Fruit fly (Drosophila melanogaster) whole organism: Measurements from ENCODE around the gene CG3517.

Experiments
- CG8478 ChIP-seq: fragments of >200 bp; optimal IDR thresholded peaks from 2 replicates; lab custom pipeline; 2018; ENCODE audit warnings: inconsistent platforms
- Dll ChIP-seq: fragments of >200 bp; optimal IDR thresholded peaks from 2 replicates; lab custom pipeline; 2017
- EcR ChIP-seq, 2 experiments: fragments of >200 bp; optimal IDR thresholded peaks; 2 replicates each; lab custom pipeline; 2017; ENCODE audit warnings: missing biosample characterization in 2 of 2, missing genetic modification characterization in 2 of 2, missing genetic modification reagents in 2 of 2
- pan ChIP-seq: fragments of >200 bp; optimal IDR thresholded peaks from 2 replicates; lab custom pipeline; 2017
- psq ChIP-seq: fragments of >200 bp; optimal IDR thresholded peaks from 2 replicates; lab custom pipeline; 2017
- usp ChIP-seq: fragments of >200 bp; optimal IDR thresholded peaks from 2 replicates; lab custom pipeline; 2017; ENCODE audit warnings: missing biosample characterization, missing genetic modification characterization, mixed read lengths

The CG3517 gene

DNA sequence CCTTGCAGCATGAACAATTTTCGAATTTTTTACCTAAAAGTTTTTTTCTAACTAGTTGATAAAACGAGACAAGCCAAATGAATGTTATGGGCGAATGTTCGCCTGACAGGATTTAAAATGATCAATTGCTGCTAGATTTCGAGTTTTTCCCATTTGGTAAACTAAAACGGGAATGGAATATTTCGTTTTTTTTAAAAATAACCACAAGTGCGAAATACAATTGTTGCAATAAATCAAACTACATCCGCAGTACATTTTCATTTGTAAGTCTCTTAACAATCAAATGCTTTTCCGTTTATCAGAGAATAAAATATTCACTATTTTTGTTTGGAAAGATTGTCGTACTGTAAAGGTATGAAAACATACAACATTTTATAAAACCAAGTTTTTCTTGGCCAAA lies at the start of gene CG3517:
CG3517 (minus strand) TSS at position 101 of the 400 bp plus-strand sequence.
- TF ChIP-seq EcR (GFP tag; optimal IDR thresholded peaks at IDR 0.05; lab: Kevin White, UChicago), result no peak
- no peak for TF ChIP-seq CG8478 (lab: Kevin White, UChicago)
- TF ChIP-seq psq (lab: Kevin White, UChicago), result no peak
- TF ChIP-seq usp, result no peak
- no peak for TF ChIP-seq Dll (lab: Kevin White, UChicago)
- no peak for TF ChIP-seq pan (lab: Kevin White, UChicago)

DNA sequence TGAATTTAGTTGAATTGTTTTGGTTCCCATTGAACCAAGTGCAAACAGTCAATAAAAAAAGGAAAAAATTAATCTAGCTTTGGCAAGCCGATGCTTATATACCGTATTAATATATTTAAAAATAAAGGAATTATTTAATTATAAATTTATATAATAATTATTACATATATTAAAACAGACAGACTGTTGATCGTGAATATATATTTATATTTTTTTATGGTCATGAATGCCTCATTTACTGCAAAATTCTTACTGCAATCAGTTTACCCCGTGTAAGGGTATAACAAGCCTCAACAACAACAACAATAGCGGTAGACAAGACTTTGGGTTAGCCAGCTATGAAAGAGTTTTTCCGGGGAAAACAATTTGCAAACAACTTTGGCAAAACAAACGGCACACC lies 49.1 kb upstream of the CG3517 start:
- TF ChIP-seq Dll (lab: Kevin White, UChicago) (no peak), psq (lab: Kevin White, UChicago) (no peak), pan (lab: Kevin White, UChicago) (no peak), usp (no peak), CG8478 (lab: Kevin White, UChicago) (no peak), EcR (GFP tag; optimal IDR thresholded peaks at IDR 0.05; lab: Kevin White, UChicago) (no peak)

DNA sequence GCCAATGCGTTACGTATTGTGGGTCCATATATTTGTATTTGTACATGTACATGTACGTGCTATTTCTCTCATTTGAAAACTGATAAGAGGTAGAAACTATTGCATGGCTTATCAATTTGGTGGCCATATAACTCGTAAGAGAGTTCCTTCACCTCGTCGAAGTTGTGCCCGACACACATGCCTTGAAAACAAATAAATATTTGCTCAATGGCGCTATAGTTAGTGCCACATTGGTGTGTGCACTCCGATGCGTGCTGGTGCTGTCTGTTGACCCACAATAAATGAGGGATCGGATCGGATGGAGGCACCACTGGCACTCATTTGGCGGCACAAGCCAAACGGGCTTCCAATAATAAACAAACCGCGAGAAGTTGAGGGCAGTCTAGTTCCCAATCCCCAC lies 47.2 kb upstream of the CG3517 start:
- TF ChIP-seq usp (no peak), psq (lab: Kevin White, UChicago) (no peak), CG8478 (lab: Kevin White, UChicago) (no peak), EcR (GFP tag; optimal IDR thresholded peaks at IDR 0.05; lab: Kevin White, UChicago) (peak in 1 of 2 experiments; percentile 67), Dll (lab: Kevin White, UChicago) (no peak), pan (lab: Kevin White, UChicago) (no peak)

DNA sequence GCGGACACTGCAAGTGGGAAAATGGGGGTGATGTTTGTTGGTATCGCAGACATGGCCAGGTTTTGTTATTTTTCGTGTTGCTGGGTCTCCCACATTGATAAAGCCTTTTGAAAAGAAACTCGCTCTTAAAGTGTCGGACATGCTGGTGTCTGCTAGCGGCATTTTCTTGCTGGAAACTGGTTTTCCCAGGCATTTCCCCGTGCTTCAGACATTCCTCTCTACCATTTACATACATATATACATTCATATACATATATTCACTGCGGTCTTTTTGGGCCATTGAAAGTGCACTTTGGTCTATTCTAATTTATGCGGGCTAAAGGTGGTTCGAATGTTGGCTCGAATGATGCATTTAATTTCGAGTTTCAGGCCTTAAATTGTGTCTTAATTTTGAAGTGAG lies 45.6 kb upstream of the CG3517 start:
- no peak for TF ChIP-seq pan (lab: Kevin White, UChicago)
- no peak for TF ChIP-seq usp
- TF ChIP-seq EcR (GFP tag; optimal IDR thresholded peaks at IDR 0.05; lab: Kevin White, UChicago), result no peak
- TF ChIP-seq CG8478 (lab: Kevin White, UChicago), result no peak
- no peak for TF ChIP-seq psq (lab: Kevin White, UChicago)
- no peak for TF ChIP-seq Dll (lab: Kevin White, UChicago)

DNA sequence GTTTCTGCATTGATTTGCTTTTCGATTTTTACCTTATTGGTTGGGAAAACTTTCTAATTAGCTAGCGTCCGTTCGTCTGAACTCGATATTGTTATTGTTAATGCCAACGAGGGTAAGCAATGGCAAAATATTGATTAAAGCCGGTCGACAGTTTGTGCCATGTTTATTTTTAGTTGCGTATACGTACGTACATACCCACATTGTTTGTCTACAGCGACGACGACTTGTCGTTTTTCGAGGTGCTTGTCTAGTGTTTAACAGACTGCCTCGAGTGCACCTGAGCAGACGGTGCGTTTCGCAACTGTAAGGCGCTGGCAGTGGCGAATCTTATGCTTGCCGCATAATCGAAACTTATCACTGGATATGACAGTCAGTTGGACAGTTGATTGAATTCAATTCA lies 42.5 kb upstream of the CG3517 start:
- TF ChIP-seq CG8478 (lab: Kevin White, UChicago) (no peak), usp (no peak), psq (lab: Kevin White, UChicago) (no peak), pan (lab: Kevin White, UChicago) (no peak), Dll (lab: Kevin White, UChicago) (no peak), EcR (GFP tag; optimal IDR thresholded peaks at IDR 0.05; lab: Kevin White, UChicago) (no peak)

DNA sequence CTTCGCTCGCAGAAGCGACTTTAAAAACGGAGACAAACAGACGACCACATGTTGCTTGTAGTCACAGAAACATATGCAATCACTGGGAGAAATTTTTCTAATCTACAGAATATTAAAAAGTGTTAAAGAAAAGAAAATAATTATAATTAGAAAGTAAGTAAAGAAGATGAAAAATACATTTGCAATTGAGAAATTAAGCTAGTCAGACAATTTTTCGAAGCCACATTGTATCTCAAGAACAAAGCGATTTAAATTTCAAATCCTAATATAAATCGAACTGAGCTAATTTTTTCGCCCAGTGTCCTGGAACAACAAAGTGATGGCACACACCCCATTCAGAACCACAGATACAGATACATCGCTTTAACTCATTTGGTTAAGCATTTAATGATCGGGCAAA lies 40.3 kb upstream of the CG3517 start:
- no peak for TF ChIP-seq psq (lab: Kevin White, UChicago)
- TF ChIP-seq EcR (GFP tag; optimal IDR thresholded peaks at IDR 0.05; lab: Kevin White, UChicago), result no peak
- TF ChIP-seq usp, result no peak
- TF ChIP-seq CG8478 (lab: Kevin White, UChicago), result no peak
- no peak for TF ChIP-seq Dll (lab: Kevin White, UChicago)
- no peak for TF ChIP-seq pan (lab: Kevin White, UChicago)

DNA sequence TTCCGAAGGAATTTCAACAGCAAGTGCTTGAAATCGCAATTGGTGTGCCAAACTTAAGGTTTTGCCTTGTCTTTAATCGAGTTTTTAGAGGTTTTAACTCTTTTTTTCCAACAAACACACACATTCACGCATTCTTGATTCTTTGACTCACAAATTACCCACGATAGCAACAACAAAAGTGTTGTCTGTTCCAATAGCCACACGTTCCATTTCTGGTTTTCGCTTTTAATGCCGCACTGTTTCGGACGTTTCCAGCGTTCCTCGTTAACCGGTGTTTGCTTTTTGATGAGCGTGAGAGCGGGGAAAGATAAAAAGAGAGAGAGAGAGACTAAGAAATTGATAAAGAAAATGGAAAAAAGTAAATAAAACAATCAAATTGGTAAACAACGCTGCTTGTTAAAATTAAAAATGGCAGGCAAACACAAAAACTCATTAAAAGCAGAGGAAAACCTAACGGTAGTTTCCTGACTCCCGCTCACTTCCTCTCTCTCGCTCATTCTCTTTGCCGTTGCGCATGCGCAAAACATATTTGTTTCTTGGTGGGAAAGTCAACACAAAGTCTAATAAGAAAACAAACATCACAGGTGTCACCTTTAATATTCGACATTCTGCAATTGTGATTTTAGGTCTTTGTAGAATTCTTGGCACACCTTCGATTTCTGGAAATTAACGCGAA lies 39.0 kb upstream of the CG3517 start:
- TF ChIP-seq usp, result no peak
- no peak for TF ChIP-seq EcR (GFP tag; optimal IDR thresholded peaks at IDR 0.05; lab: Kevin White, UChicago)
- TF ChIP-seq CG8478 (lab: Kevin White, UChicago), result no peak
- TF ChIP-seq psq (lab: Kevin White, UChicago), result no peak
- TF ChIP-seq pan (lab: Kevin White, UChicago), result no peak
- TF ChIP-seq Dll (lab: Kevin White, UChicago), result no peak

DNA sequence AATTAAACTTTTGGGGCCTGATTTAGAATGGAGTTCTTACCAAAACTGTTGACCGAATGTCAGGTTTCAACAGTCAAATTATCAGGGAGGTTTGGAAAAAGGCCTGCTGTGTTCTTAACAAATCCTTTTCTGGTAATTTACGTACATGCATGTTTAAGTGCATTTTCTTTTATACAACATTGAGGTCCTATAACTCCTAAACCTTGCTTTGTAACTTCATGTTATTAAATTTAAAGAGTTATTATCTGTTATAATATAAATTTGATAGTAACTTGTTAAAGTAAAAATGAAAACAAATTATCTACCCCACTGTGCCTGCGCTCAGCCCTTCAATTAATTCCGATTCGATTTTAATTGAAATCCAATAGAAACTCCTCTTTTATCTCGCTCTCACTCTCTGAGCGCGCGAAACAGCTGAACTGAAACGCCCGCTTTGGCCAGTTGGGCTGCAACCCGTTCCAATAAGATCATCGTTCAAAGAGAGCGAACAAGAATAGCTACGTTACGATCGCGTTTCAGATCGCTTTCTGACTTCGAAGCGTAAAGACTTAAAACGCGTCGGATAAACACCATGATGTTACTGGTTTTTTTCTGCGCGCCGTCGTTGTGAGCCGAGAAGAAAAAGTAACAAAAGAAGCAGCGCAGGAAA lies 38.1 kb upstream of the CG3517 start, which contains the start of gene Scsalpha2:
Scsalpha2 (minus strand) TSS at position 51 of the 649 bp plus-strand sequence.
- TF ChIP-seq EcR (GFP tag; optimal IDR thresholded peaks at IDR 0.05; lab: Kevin White, UChicago) (no peak), psq (lab: Kevin White, UChicago) (no peak), CG8478 (lab: Kevin White, UChicago) (no peak), Dll (lab: Kevin White, UChicago) (no peak), usp (no peak), pan (lab: Kevin White, UChicago) (no peak)

DNA sequence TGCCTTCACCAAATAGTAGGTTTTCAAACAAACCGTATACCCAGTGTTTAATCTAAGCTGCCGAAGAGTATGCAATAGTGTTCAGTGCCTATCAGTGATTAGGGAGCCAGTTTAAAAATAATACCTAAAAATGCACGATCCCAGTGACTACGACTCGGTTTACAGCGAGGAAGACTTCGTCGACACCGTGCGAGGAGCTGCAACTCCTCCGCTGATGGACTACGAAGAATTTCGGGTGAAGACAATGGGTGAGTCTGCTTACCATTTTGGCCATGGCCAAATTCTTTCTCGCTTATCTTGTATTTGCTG lies 36.2 kb upstream of the CG3517 start:
- TF ChIP-seq CG8478 (lab: Kevin White, UChicago), result no peak
- TF ChIP-seq Dll (lab: Kevin White, UChicago), result no peak
- no peak for TF ChIP-seq psq (lab: Kevin White, UChicago)
- no peak for TF ChIP-seq usp
- no peak for TF ChIP-seq pan (lab: Kevin White, UChicago)
- no peak for TF ChIP-seq EcR (GFP tag; optimal IDR thresholded peaks at IDR 0.05; lab: Kevin White, UChicago)

DNA sequence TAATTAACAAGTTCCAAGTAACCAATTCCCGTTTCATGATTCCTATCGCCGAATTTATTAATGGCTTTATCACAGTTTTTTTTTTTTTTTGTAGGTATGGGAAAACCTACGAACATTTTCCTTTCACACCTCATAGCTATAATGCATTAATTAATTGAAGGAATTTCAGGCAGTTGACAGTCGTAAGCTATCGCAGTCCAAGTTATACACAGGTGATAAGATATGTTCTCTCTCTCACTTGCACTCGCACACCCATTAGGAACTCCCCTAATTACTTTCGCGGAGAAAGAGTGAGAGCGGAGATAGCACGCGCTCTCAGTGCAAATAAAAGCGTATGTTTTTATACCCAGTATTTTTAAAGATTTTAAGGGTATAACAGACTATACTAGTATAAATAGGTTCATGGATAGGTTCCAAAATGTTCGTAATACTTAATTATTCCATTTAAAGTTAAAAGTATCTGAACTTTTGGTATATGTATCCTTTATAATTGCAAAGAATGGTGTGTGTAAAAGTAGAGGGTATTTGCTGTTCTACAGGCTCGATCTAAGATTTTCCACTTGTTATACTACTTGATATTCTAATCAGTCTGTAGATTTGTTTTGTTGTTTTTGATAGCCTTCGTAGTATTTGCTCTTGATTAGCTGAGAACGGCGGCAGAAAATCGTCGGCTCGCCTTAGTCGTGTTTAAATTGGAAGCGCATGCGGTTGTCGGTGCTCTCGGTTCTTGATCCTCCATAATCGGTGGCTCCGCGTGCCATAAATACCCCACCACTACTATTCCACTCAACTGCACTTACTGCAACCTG lies 35.6 kb upstream of the CG3517 start, which contains the start of gene Dys:
Dys (plus strand) TSS at position 677 of the 809 bp plus-strand sequence.
- TF ChIP-seq pan (lab: Kevin White, UChicago) (peak; percentile 5), usp (no peak)

DNA sequence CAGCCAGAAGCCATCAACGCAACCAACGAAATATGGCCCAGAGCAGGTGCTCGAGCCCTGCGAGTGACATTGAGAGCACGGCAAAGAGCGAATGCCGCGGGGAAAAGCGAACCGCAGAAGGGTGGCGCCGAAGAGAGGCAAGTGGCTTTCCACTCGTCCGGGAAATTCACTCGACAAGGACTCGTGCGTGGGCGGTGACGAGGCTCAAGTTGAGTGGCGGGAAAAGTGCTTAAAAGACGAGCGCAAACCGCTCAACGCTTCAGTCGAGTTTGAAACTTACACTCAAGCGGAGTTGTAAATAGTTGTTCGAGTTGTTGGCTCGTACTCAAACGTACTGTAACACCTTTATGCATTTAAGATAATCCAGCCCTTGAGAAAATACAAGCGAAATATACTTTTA lies 12.6 kb downstream of the CG3517 start, which contains the start of gene CG31221:
CG31221 (plus strand) TSS at position 256 of the 400 bp plus-strand sequence.
- no peak for TF ChIP-seq Dll (lab: Kevin White, UChicago)
- TF ChIP-seq psq (lab: Kevin White, UChicago), result no peak
- no peak for TF ChIP-seq CG8478 (lab: Kevin White, UChicago)
- TF ChIP-seq EcR (GFP tag; optimal IDR thresholded peaks at IDR 0.05; lab: Kevin White, UChicago), result no peak
- TF ChIP-seq usp, result no peak
- no peak for TF ChIP-seq pan (lab: Kevin White, UChicago)
